Fruit fly (Drosophila melanogaster): ENCODE measurements around the gene btsz.

DNA sequence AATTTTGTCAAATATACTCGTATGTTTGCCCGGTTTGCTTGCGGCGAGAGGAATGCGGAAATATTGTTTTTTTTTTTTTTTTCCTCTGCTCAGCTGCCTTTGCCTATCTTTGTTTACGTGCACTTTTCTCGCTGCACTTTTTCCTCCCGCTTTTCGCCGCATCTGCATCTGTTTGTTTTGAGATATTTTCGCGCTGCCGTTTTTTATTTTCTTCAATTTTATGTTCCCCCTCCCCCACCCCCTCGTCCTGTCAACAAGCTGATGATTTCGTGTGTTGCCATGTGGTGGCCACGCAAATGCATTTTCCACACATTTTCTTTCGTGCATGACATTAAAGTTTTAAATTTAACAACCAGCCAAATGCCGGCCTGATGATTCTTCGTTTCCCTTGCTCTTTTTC is 119.2 kb downstream of the btsz start:
- TF ChIP-seq Gug (GFP tag; IDR thresholded peaks at IDR 0.05) (no peak), Sox102F (GFP tag; optimal IDR thresholded peaks at IDR 0.05) (no peak), Eip93F (GFP tag; optimal IDR thresholded peaks at IDR 0.05) (no peak), Ets21C (GFP tag; optimal IDR thresholded peaks at IDR 0.05) (no peak), topi (GFP tag; optimal IDR thresholded peaks at IDR 0.05) (no peak), CG3032 (tag; optimal IDR thresholded peaks at IDR 0.05) (no peak), Sox14 (GFP tag; optimal IDR thresholded peaks at IDR 0.05) (no peak), CG31627 (GFP tag; optimal IDR thresholded peaks at IDR 0.05) (no peak), Lpt (GFP tag; optimal IDR thresholded peaks at IDR 0.05) (no peak), fd59A (GFP tag; optimal IDR thresholded peaks at IDR 0.05) (no peak), acj6 (GFP tag; optimal IDR thresholded peaks at IDR 0.05) (no peak), CG7368 (GFP tag; optimal IDR thresholded peaks at IDR 0.05) (no peak), Eip78C (GFP tag) (no peak)

Data from whole organism, prepupa.